Fruit fly (Drosophila melanogaster): Measurements from ENCODE around the gene CG18810.

dm6 chr2L:20674718-20675117 lies 26.0 kb downstream of the CG18810 start:
- TF ChIP-seq CG8478 (optimal IDR thresholded peaks at IDR 0.05) = no peak
- TF ChIP-seq CTCF (optimal IDR thresholded peaks at IDR 0.05) = no peak

Measured in S2 (cell line).